Worm (Caenorhabditis elegans): ENCODE results near the gene F09C6.12.

DNA sequence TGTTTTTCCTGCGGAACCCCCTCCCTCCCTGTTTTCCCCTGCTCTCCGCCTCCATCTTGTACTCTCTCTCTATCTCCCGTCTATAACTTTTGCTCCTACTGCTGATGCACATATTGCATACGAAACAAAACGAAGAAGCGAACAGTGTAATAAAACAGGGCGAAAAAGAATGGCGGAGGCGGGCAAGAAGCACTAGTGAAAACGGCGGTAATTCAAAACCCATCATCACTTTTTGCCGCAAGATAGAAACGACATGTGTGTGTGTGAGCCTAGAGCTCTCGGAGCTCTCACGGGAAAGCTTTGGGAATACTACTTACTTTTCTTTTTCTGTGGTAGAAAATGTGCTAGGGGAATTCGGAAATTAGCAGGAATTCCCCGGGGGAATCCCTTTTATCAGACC is 46.6 kb upstream of the F09C6.12 start:
- TF ChIP-seq tlp-1 (tag; optimal IDR thresholded peaks at IDR 0.05), result no peak
- no peak for TF ChIP-seq fkh-10 (GFP tag; optimal IDR thresholded peaks at IDR 0.05)
- no peak for TF ChIP-seq nhr-28 (tag; optimal IDR thresholded peaks at IDR 0.05)
- TF ChIP-seq ztf-11 (tag; optimal IDR thresholded peaks at IDR 0.05), result no peak

Measured in whole organism, L1 larva.